Fruit fly (Drosophila melanogaster) S2 (cell line): ENCODE results near the gene UQCR-6.4L.

Experiments
- CG8478 ChIP-seq: fragments of >200 bp; optimal IDR thresholded peaks from 2 replicates; lab custom pipeline; 2018
- CTCF ChIP-seq, 2 experiments: fragments of >200 bp; optimal IDR thresholded peaks; 2 replicates each; lab custom pipeline; 2018

dm6 chr3L:16612152-16612551 is 45.6 kb downstream of the UQCR-6.4L start, which contains the start of gene CG4101:
- TF ChIP-seq CG8478: no peak
- TF ChIP-seq CTCF (optimal IDR thresholded peaks at IDR 0.05; lab: Kevin White, UChicago): no peak
